Fruit fly (Drosophila melanogaster) whole organism, embryonic: Measurements from ENCODE around the gene CG13041.

Source experiments
- Awh ChIP-seq: fragments of 200-800 bp; sonication (Bioruptor generic); IDR thresholded peaks from 2 replicates; pipeline ENCODE4, ENCODE4 v1.3.6; 2022; ENCODE audit warnings: missing biosample characterization, missing genetic modification characterization
- Bgb ChIP-seq: fragments of 200-800 bp; sonication (Bioruptor generic); IDR thresholded peaks from 2 replicates; pipeline ENCODE4 v1.3.6; 2022; ENCODE audit warnings: missing biosample characterization, missing genetic modification characterization; ENCODE audit not compliant: partially characterized antibody
- Blimp-1 ChIP-seq: fragments of 200-800 bp; sonication (Bioruptor generic); optimal IDR thresholded peaks from 3 replicates; lab custom pipeline; 2018; ENCODE audit warnings: missing biosample characterization, missing genetic modification characterization, mild to moderate bottlenecking, moderate library complexity, missing genetic modification reagents
- CG12769 ChIP-seq: fragments of 200-800 bp; sonication (Bioruptor generic); optimal IDR thresholded peaks from 2 replicates; lab custom pipeline; 2019; ENCODE audit warnings: missing biosample characterization, mild to moderate bottlenecking, missing genetic modification characterization, moderate library complexity
- CG13287 ChIP-seq: fragments of 200-800 bp; sonication (Bioruptor generic); IDR thresholded peaks from 2 replicates; pipeline ENCODE4 v1.3.6; 2022; ENCODE audit warnings: missing biosample characterization, missing genetic modification characterization; ENCODE audit not compliant: partially characterized antibody
- CG13775 ChIP-seq: fragments of 200-800 bp; sonication (Bioruptor generic); optimal IDR thresholded peaks from 3 replicates; lab custom pipeline; 2017; ENCODE audit warnings: missing biosample characterization, mild to moderate bottlenecking, missing genetic modification characterization
- CG15514 ChIP-seq: fragments of 200-800 bp; sonication (Bioruptor generic); optimal IDR thresholded peaks from 3 replicates; lab custom pipeline; 2017; ENCODE audit warnings: missing biosample characterization, missing genetic modification characterization, mild to moderate bottlenecking, moderate library complexity, missing genetic modification reagents
- CG17612 ChIP-seq: fragments of 200-800 bp; sonication (Bioruptor generic); IDR thresholded peaks from 2 replicates; pipeline ENCODE4 v1.3.6; 2022; ENCODE audit warnings: missing biosample characterization, missing genetic modification characterization
- CG32532 ChIP-seq: fragments of 200-800 bp; sonication (Bioruptor generic); IDR thresholded peaks from 2 replicates; pipeline ENCODE4 v1.3.6; 2022; ENCODE audit warnings: missing biosample characterization, missing genetic modification characterization
- CG33557 ChIP-seq: fragments of 200-800 bp; sonication (Bioruptor generic); optimal IDR thresholded peaks from 2 replicates; lab custom pipeline; 2019; ENCODE audit warnings: missing biosample characterization, mild to moderate bottlenecking, missing genetic modification characterization, moderate library complexity
- CG43689 ChIP-seq: fragments of 200-800 bp; sonication (Bioruptor generic); IDR thresholded peaks from 2 replicates; pipeline ENCODE4 v1.3.6; 2022; ENCODE audit warnings: missing biosample characterization, missing genetic modification characterization
- CG6175 ChIP-seq: fragments of 200-800 bp; sonication (Bioruptor generic); IDR thresholded peaks from 3 replicates; pipeline ENCODE4 v1.3.6; 2022; ENCODE audit warnings: missing biosample characterization, missing genetic modification characterization
- CG8290 ChIP-seq, 3 experiments: fragments of 200-800 bp; sonication (Bioruptor generic); optimal IDR thresholded peaks; 2 replicates each; lab custom pipeline; 2016 to 2019; ENCODE audit warnings: missing biosample characterization in 3 of 3, missing genetic modification characterization in 3 of 3, mild to moderate bottlenecking in 2 of 3, moderate library complexity in 1 of 3
- Dek ChIP-seq: fragments of 200-800 bp; sonication (Bioruptor generic); optimal IDR thresholded peaks from 3 replicates; lab custom pipeline; 2019; ENCODE audit warnings: missing biosample characterization, mild to moderate bottlenecking, missing genetic modification characterization, moderate library complexity
- E2f2 ChIP-seq: fragments of 200-800 bp; sonication (Bioruptor generic); IDR thresholded peaks from 2 replicates; pipeline ENCODE4 v1.3.6; 2022; ENCODE audit warnings: missing biosample characterization, missing genetic modification characterization
- Ets65A ChIP-seq: fragments of 200-800 bp; sonication (Bioruptor generic); peaks from one replicate; lab custom pipeline; 2016; ENCODE audit warnings: missing biosample characterization, missing genetic modification characterization
- Hr3 ChIP-seq: fragments of 200-800 bp; sonication (Bioruptor generic); optimal IDR thresholded peaks from 3 replicates; lab custom pipeline; 2016; ENCODE audit warnings: missing biosample characterization, missing genetic modification characterization
- Med ChIP-seq: fragments of 200-800 bp; sonication (Bioruptor generic); peaks from one replicate; lab custom pipeline; 2016; ENCODE audit warnings: missing biosample characterization, missing genetic modification characterization, mild to moderate bottlenecking, inconsistent platforms, moderate library complexity
- PHDP ChIP-seq: fragments of 200-800 bp; sonication (Bioruptor generic); optimal IDR thresholded peaks from 3 replicates; lab custom pipeline; 2018; ENCODE audit warnings: missing biosample characterization, mild to moderate bottlenecking, missing genetic modification characterization, moderate library complexity
- Pdp1 ChIP-seq, 2 experiments: fragments of 200-800 bp; sonication (Bioruptor generic); optimal IDR thresholded peaks; 3 replicates each; lab custom pipeline; 2016; ENCODE audit warnings: missing biosample characterization in 2 of 2, missing genetic modification characterization in 2 of 2, mild to moderate bottlenecking in 1 of 2, moderate library complexity in 1 of 2
- Xbp1 ChIP-seq: fragments of 200-800 bp; sonication (Bioruptor generic); optimal IDR thresholded peaks from 3 replicates; lab custom pipeline; 2016; ENCODE audit warnings: missing biosample characterization, mild to moderate bottlenecking, missing genetic modification characterization
- bbx ChIP-seq: fragments of 200-800 bp; sonication (Bioruptor generic); IDR thresholded peaks from 2 replicates; pipeline ENCODE4 v1.3.6; 2022; ENCODE audit warnings: missing biosample characterization, missing genetic modification characterization; ENCODE audit not compliant: partially characterized antibody
- chinmo ChIP-seq: fragments of 200-800 bp; sonication (Bioruptor generic); IDR thresholded peaks from 4 replicates; pipeline ENCODE4 v1.3.6; 2022; ENCODE audit warnings: missing biosample characterization, missing genetic modification characterization; ENCODE audit not compliant: partially characterized antibody
- ci ChIP-seq: fragments of 200-800 bp; sonication (Bioruptor generic); IDR thresholded peaks from 3 replicates; pipeline ENCODE4 v1.3.6; 2022; ENCODE audit warnings: missing biosample characterization, missing genetic modification characterization
- disco-r ChIP-seq: fragments of 200-800 bp; sonication (Bioruptor generic); optimal IDR thresholded peaks from 2 replicates; lab custom pipeline; 2016; ENCODE audit warnings: missing biosample characterization, missing genetic modification characterization
- ftz-f1 ChIP-seq: fragments of 200-800 bp; sonication (Bioruptor generic); optimal IDR thresholded peaks from 2 replicates; lab custom pipeline; 2016; ENCODE audit warnings: missing biosample characterization, missing genetic modification characterization
- grau ChIP-seq: fragments of 200-800 bp; optimal IDR thresholded peaks from 3 replicates; lab custom pipeline; 2019; ENCODE audit warnings: missing biosample characterization, mild to moderate bottlenecking, missing genetic modification characterization, moderate library complexity
- lbe ChIP-seq: fragments of 200-800 bp; sonication (Bioruptor generic); optimal IDR thresholded peaks from 2 replicates; lab custom pipeline; 2016; ENCODE audit warnings: missing biosample characterization, mild to moderate bottlenecking, missing genetic modification characterization
- lola ChIP-seq, 3 experiments: fragments of >200 bp in 2 of 3; fragments of 200-800 bp in 1 of 3; sonication (Bioruptor generic) in 1 of 3; optimal IDR thresholded peaks; 2 replicates each; lab custom pipeline; 2017 to 2019; ENCODE audit warnings: missing biosample characterization in 3 of 3, missing genetic modification characterization in 3 of 3, mild to moderate bottlenecking in 1 of 3, moderate library complexity in 1 of 3
- oc ChIP-seq: fragments of 200-800 bp; sonication (Bioruptor generic); optimal IDR thresholded peaks from 2 replicates; lab custom pipeline; 2018; ENCODE audit warnings: missing biosample characterization, mild to moderate bottlenecking, missing genetic modification characterization, moderate library complexity
- onecut ChIP-seq: fragments of 200-800 bp; sonication (Bioruptor generic); IDR thresholded peaks from 2 replicates; pipeline ENCODE4 v1.3.6; 2022; ENCODE audit warnings: missing biosample characterization, missing genetic modification characterization
- pros ChIP-seq: fragments of 200-800 bp; sonication (Bioruptor generic); optimal IDR thresholded peaks from 3 replicates; lab custom pipeline; 2019; ENCODE audit warnings: missing biosample characterization, mild to moderate bottlenecking, missing genetic modification characterization, moderate library complexity
- sd ChIP-seq: fragments of 200-800 bp; sonication (Bioruptor generic); optimal IDR thresholded peaks from 3 replicates; lab custom pipeline; 2018; ENCODE audit warnings: missing biosample characterization, mild to moderate bottlenecking, missing genetic modification characterization, moderate library complexity
- vvl ChIP-seq: fragments of 200-800 bp; sonication (Bioruptor generic); IDR thresholded peaks from 2 replicates; pipeline ENCODE4 v1.3.6; 2022; ENCODE audit warnings: missing biosample characterization, missing genetic modification characterization
- zen2 ChIP-seq: fragments of 200-800 bp; sonication (Bioruptor generic); IDR thresholded peaks from 3 replicates; pipeline ENCODE4 v1.3.6; 2022; ENCODE audit warnings: missing biosample characterization, missing genetic modification characterization; ENCODE audit not compliant: partially characterized antibody

Gene CG13041

DNA sequence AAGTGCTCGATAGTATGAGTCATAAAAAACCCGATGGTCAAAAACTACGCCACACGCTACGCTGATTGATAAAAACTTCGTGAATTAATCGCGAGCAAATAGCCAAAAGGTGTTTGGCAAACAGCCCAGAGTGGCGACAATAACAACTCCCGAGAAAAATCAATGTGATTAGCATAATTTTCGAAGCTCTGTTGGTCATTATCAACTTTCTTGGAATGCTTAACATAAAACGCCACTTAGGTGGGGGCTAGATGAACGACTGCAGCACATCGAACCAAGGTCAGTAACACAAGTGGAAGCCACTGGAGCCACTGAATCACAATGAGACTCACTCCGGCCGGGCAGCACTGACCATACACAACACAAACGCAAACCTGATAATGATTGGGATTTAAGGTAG, 18.4 kb upstream of the CG13041 start:
- 0 out of 2 replicates have a peak, but pooled peaks have one; percentile 10 for TF ChIP-seq CG43689 (GFP tag; lab: Robert Waterston, UW)
- no peak for TF ChIP-seq Hr3 (GFP tag; lab: Kevin White, UChicago)
- TF ChIP-seq Dek (tag; lab: Kevin White, UChicago), result no peak
- no peak for TF ChIP-seq CG13775 (GFP tag; lab: Kevin White, UChicago)
- peak; percentile 62 for TF ChIP-seq pros (GFP tag; lab: Kevin White, UChicago)
- peak; percentile 66 for TF ChIP-seq sd (tag; lab: Kevin White, UChicago)
- TF ChIP-seq oc (tag; lab: Kevin White, UChicago), result peak; percentile 47
- peak; percentile 48 for TF ChIP-seq ftz-f1 (GFP tag; lab: Kevin White, UChicago)
- peak; percentile 61 for TF ChIP-seq onecut (GFP tag; lab: Robert Waterston, UW)
- no peak for TF ChIP-seq disco-r (GFP tag; lab: Kevin White, UChicago)
- TF ChIP-seq Med (GFP tag; lab: Kevin White, UChicago), result peak; percentile 20
- TF ChIP-seq Xbp1 (GFP tag; lab: Kevin White, UChicago), result no peak
- TF ChIP-seq Awh, result peak; percentile 47
- TF ChIP-seq CG6175 (GFP tag; lab: Robert Waterston, UW), result 0 out of 3 replicates have a peak, but pooled peaks have one; percentile 25
- TF ChIP-seq CG12769, result peak; percentile 68
- 0 out of 2 replicates have a peak, but pooled peaks have one; percentile 10 for TF ChIP-seq CG32532 (GFP tag; lab: Robert Waterston, UW)
- peak; percentile 63 for TF ChIP-seq Blimp-1 (GFP tag; lab: Kevin White, UChicago)
- TF ChIP-seq Ets65A (GFP tag; lab: Kevin White, UChicago), result peak; percentile 2
- TF ChIP-seq chinmo, result peak; percentile 71; the same call in 1 of the 4 replicates
- peak; percentile 83 for TF ChIP-seq vvl
- TF ChIP-seq, all 482 proteins: peak for 15

- TF ChIP-seq vvl (peak; percentile 24; the same call in 1 of the 2 replicates), Bgb (peak; percentile 18; the same call in 1 of the 2 replicates), lola (GFP tag; optimal IDR thresholded peaks at IDR 0.05; lab: Kevin White, UChicago) (peak in 1 of 3 experiments; percentile 53), CG17612 (GFP tag; lab: Robert Waterston, UW) (peak; percentile 35; the same call in 1 of the 2 replicates), CG33557 (no peak), CG12769 (peak; percentile 46), E2f2 (GFP tag; lab: Robert Waterston, UW) (peak; percentile 9; the same call in 1 of the 2 replicates), Pdp1 (GFP tag; optimal IDR thresholded peaks at IDR 0.05; lab: Kevin White, UChicago) (peak in 1 of 2 experiments; percentile 65), ci (GFP tag; lab: Robert Waterston, UW) (peak; percentile 58; the same call in 1 of the 3 replicates), PHDP (tag; lab: Kevin White, UChicago) (no peak), CG13287 (GFP tag; lab: Robert Waterston, UW) (peak; percentile 45; the same call in 1 of the 2 replicates), Med (GFP tag; lab: Kevin White, UChicago) (peak; percentile 75), grau (tag; lab: Kevin White, UChicago) (no peak), CG8290 (GFP tag; optimal IDR thresholded peaks at IDR 0.05; lab: Kevin White, UChicago) (no peak), CG8290 (tag; optimal IDR thresholded peaks at IDR 0.05; lab: Kevin White, UChicago) (peak in 1 of 2 experiments; percentile 31), zen2 (GFP tag; lab: Robert Waterston, UW) (0 out of 3 replicates have a peak, but pooled peaks have one; percentile 13), ftz-f1 (GFP tag; lab: Kevin White, UChicago) (peak; percentile 44), CG15514 (GFP tag; lab: Kevin White, UChicago) (peak; percentile 96), lbe (GFP tag; lab: Kevin White, UChicago) (no peak), bbx (GFP tag; lab: Robert Waterston, UW) (peak; percentile 38; the same call in 1 of the 2 replicates)
- TF ChIP-seq, all 482 proteins: peak for 15
These were observed 15.6 kb upstream of the CG13041 start for dm6 chr3L:16334876-16335275.
